Worm (Caenorhabditis elegans) whole organism, midembryonic: ENCODE measurements around the gene F35H10.6.

Experiments used
- T22C8.4 ChIP-seq: fragments of 200-800 bp; sonication (Bioruptor generic); IDR thresholded peaks from 2 replicates; pipeline ENCODE4 v1.3.6; 2022; ENCODE audit warnings: missing genetic modification characterization, missing compliant biosample characterization
- cog-1 ChIP-seq: sonication (generic microtip); optimal IDR thresholded peaks from 2 replicates; lab custom pipeline; 2016; ENCODE audit warnings: missing genetic modification characterization, missing compliant biosample characterization
- flt-1 ChIP-seq: fragments of 200-800 bp; sonication (Bioruptor generic); IDR thresholded peaks from 2 replicates; pipeline ENCODE4 v1.3.6; 2022; ENCODE audit warnings: missing genetic modification characterization, missing compliant biosample characterization
- klf-2 ChIP-seq: fragments of 200-800 bp; sonication (Bioruptor generic); conservative IDR thresholded peaks from 2 replicates; pipeline ENCODE4 v1.3.6; 2022; ENCODE audit warnings: missing genetic modification reagents, missing genetic modification characterization, missing compliant biosample characterization
- med-1 ChIP-seq: sonication (generic microtip); optimal IDR thresholded peaks from 2 replicates; lab custom pipeline; 2017; ENCODE audit warnings: missing genetic modification characterization, mild to moderate bottlenecking, missing compliant biosample characterization, antibody characterized with exemption, missing genetic modification reagents; ENCODE audit not compliant: insufficient read depth
- ref-1 ChIP-seq: fragments of 200-800 bp; sonication (Bioruptor generic); conservative IDR thresholded peaks from 2 replicates; pipeline ENCODE4 v1.3.6; 2022; ENCODE audit warnings: missing genetic modification reagents, missing genetic modification characterization, missing compliant biosample characterization
- tab-1 ChIP-seq: fragments of 200-800 bp; sonication (Bioruptor generic); IDR thresholded peaks from 2 replicates; pipeline ENCODE4 v1.3.6; 2022; ENCODE audit warnings: missing genetic modification characterization, missing compliant biosample characterization
- ztf-23 ChIP-seq: fragments of 200-800 bp; sonication (Bioruptor generic); IDR thresholded peaks from 2 replicates; pipeline ENCODE4 v1.3.6; 2022; ENCODE audit warnings: missing genetic modification reagents, missing genetic modification characterization, missing compliant biosample characterization
- ztf-29 ChIP-seq: fragments of 200-800 bp; sonication (Bioruptor generic); IDR thresholded peaks from 2 replicates; pipeline ENCODE4 v1.3.6; 2022; ENCODE audit warnings: missing genetic modification reagents, missing genetic modification characterization, missing compliant biosample characterization

Gene F35H10.6

DNA sequence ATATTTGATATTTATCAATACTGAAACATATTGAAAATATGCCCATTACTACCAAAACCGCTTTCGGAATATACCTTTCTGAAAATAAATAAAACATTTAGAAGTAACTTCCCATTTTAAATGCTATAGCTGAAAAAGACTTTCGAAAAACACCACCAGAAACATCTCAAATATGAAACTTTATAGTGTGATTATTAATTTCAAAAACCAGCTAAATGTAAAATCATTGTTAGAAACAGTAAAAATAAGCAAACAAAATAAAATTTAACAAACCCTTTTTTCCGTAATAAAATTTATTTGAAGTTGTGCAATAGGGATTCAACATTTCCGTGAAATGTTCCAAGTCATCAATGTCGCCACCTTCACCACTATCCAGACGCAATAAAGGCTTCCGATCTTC is 31.7 kb upstream of the F35H10.6 start, which contains the start of the genes K07H8.5 and K07H8.8:
Gene K07H8.5, plus strand, starts transcription at position 301 of the 400 bp plus-strand sequence.
Gene K07H8.8, minus strand, starts transcription at position 389 of the 400 bp plus-strand sequence.
- no peak for TF ChIP-seq ztf-23
- TF ChIP-seq cog-1 (tag; lab: Kevin White, UChicago), result no peak
- TF ChIP-seq med-1 (GFP tag; lab: Kevin White, UChicago), result no peak
- TF ChIP-seq T22C8.4, result no peak

DNA sequence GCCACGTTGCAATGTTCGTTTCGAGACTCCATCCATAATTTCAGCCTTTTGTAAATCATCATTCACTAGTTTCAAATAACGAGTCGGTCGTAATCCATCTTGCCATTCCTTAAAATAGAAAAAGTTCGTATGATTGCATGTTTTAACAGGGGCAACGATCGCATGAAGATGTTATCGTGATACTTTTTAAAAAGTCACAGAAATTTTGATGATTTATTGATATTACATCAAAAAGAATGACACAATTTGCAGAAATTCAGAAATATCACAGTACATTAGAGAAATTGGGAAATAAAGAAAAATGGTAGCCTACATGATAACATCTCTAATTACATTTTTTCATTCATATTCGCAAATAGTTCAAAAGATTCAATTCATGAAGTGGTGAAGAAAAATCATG is 26.4 kb upstream of the F35H10.6 start:
- no peak for TF ChIP-seq ztf-29 (GFP tag; lab: Robert Waterston, UW)
- TF ChIP-seq cog-1 (tag; lab: Kevin White, UChicago), result no peak
- TF ChIP-seq flt-1 (GFP tag; lab: Robert Waterston, UW), result no peak
- TF ChIP-seq ref-1 (GFP tag; lab: Robert Waterston, UW), result no peak
- TF ChIP-seq tab-1 (GFP tag; lab: Robert Waterston, UW), result no peak
- no peak for TF ChIP-seq klf-2
- no peak for TF ChIP-seq med-1 (GFP tag; lab: Kevin White, UChicago)
- TF ChIP-seq T22C8.4, result no peak
- no peak for TF ChIP-seq ztf-23

DNA sequence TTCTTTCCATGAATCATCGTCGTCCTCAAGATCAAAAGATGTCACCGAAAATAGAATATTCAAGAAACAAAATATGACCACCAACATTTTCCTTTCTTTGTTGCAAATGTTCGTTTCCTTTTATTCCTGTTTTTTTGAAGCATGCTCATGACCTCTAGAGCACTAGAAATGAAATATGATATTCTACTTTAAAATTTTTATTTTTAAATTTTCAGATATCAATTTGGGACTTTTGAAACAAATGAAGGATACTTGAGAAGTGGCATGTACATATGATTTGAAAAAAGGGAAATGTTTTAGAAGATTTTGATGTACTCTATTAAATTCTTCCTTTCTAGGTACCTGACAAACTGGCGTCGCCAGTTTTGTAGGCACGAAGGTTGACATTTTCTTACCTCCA is 24.5 kb upstream of the F35H10.6 start, which contains the start of gene K07H8.11:
Gene K07H8.11, minus strand, starts transcription at position 101 of the 400 bp plus-strand sequence.
- no peak for TF ChIP-seq T22C8.4
- no peak for TF ChIP-seq ref-1 (GFP tag; lab: Robert Waterston, UW)

DNA sequence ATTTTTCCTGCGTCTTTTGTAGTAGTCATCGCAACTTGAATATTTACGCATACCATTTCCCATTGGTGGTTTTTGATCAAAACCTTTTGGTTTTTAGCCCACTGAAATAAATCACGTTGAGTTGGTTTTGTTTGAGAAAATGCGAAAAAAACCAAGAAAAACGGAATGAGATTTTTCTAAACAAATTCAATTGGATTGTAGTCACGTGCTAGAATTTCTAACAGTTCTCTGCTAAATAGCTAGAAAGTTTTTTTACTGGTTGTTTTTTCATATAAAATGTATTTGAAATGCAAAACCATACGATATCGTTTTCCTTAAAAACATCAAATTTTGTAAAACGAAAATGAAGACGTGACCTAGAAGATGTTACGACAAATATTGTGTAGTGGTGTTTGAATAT is 23.1 kb upstream of the F35H10.6 start, which contains the start of gene K07H8.12:
Gene K07H8.12, minus strand, starts transcription at position 101 of the 400 bp plus-strand sequence.
- TF ChIP-seq ztf-29 (GFP tag; lab: Robert Waterston, UW) (no peak), ztf-23 (no peak), T22C8.4 (no peak), klf-2 (no peak), med-1 (GFP tag; lab: Kevin White, UChicago) (no peak), tab-1 (GFP tag; lab: Robert Waterston, UW) (no peak), flt-1 (GFP tag; lab: Robert Waterston, UW) (no peak), ref-1 (GFP tag; lab: Robert Waterston, UW) (no peak), cog-1 (tag; lab: Kevin White, UChicago) (no peak)

DNA sequence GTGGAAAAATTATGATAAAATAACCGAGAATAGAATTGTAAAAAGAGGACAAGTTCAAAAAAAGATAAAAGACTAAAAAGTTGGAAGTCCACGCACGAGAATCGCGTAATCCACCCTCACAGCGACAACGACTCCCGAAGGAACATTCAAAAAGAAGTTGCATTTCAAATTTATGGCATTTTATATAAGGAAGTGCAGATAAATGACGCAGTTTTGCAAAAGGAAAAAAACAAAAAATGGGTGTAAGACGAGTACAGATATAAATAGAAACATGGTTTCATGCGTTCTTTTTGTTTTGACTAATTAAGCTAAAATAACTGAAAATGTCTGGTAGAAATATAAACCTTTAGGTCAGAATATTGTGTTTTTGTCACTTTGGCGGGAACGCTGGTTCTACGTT is 16.5 kb upstream of the F35H10.6 start:
- TF ChIP-seq ztf-23, result no peak
- TF ChIP-seq klf-2, result no peak
- TF ChIP-seq flt-1 (GFP tag; lab: Robert Waterston, UW), result no peak
- TF ChIP-seq T22C8.4, result no peak
- no peak for TF ChIP-seq ztf-29 (GFP tag; lab: Robert Waterston, UW)
- TF ChIP-seq tab-1 (GFP tag; lab: Robert Waterston, UW), result no peak
- no peak for TF ChIP-seq med-1 (GFP tag; lab: Kevin White, UChicago)
- TF ChIP-seq cog-1 (tag; lab: Kevin White, UChicago), result no peak
- no peak for TF ChIP-seq ref-1 (GFP tag; lab: Robert Waterston, UW)

DNA sequence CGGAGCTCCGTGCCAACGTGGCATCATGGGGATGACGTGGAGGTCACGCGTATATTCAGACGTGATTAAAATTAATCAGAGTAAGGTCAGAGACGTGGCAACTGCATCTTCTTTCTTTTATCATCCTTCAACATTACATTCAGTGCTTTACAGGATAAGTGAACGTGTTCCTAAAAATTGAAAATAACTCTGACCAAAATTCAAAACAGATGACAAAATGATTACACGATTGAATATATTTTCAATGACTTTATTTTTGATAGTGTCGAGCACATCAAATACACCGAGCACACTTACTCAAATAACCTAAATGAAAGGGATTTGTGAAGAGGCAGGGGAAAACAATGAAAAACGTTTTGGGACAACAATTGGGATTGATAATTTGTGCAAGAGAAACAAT is 13.4 kb upstream of the F35H10.6 start, which contains the start of gene K07H8.9:
Gene K07H8.9, minus strand, starts transcription at position 125 of the 400 bp plus-strand sequence.
- TF ChIP-seq ztf-29 (GFP tag; lab: Robert Waterston, UW) (no peak), ztf-23 (no peak), T22C8.4 (no peak), flt-1 (GFP tag; lab: Robert Waterston, UW) (no peak), med-1 (GFP tag; lab: Kevin White, UChicago) (no peak), tab-1 (GFP tag; lab: Robert Waterston, UW) (no peak), cog-1 (tag; lab: Kevin White, UChicago) (no peak), klf-2 (no peak), ref-1 (GFP tag; lab: Robert Waterston, UW) (no peak)

DNA sequence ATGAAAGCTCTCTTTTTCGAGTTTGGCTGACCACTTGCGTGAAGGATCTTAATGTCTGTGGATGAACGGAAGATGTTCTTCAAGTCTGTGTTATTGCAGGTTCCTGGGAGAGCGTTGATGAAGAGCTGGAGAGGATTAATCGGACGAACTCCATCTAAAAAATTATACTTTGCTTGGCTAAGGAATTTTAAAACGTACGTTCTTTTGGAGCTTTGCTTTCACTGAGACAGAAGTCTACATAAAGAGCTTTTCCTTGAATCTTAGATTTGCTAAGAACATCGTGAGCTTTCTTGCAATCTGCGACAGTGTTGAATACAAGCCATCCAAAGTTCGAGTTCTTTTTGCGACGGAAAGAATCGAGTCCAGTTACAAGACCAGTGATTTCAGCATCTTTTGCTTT is 12.4 kb upstream of the F35H10.6 start:
- TF ChIP-seq T22C8.4 (no peak), klf-2 (no peak), med-1 (GFP tag; lab: Kevin White, UChicago) (no peak), tab-1 (GFP tag; lab: Robert Waterston, UW) (no peak), ztf-23 (no peak), flt-1 (GFP tag; lab: Robert Waterston, UW) (no peak), cog-1 (tag; lab: Kevin White, UChicago) (no peak), ref-1 (GFP tag; lab: Robert Waterston, UW) (no peak), ztf-29 (GFP tag; lab: Robert Waterston, UW) (no peak)

DNA sequence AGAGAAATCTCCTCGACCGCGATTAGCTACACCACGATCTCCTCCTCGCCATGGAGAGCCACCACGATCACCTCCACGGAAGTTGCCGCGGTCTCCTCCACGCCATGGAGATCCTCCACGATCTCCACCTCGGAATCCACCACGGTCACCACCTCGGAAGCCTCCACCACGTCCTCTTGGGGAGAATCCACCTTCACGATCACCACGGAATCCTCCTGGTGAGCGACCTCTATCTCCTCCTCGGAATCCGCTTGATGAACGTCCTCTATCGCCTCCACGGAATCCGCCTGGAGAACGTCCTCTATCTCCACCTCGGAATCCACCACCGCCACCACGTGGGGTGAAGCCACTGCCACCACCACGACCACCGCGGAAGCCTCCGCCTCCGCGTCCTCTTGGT is 10.6 kb upstream of the F35H10.6 start:
- TF ChIP-seq tab-1 (GFP tag; lab: Robert Waterston, UW) (no peak), med-1 (GFP tag; lab: Kevin White, UChicago) (no peak), cog-1 (tag; lab: Kevin White, UChicago) (no peak), T22C8.4 (no peak), flt-1 (GFP tag; lab: Robert Waterston, UW) (no peak)

DNA sequence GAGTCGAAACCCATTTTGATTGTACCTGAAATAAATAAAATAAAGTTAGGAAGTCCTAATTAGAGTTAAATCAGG is 10.4 kb upstream of the F35H10.6 start, which contains the start of gene nucl-1:
Gene nucl-1, minus strand, starts transcription at position 26 of the 75 bp plus-strand sequence.
- TF ChIP-seq cog-1 (tag; lab: Kevin White, UChicago), result no peak
- TF ChIP-seq tab-1 (GFP tag; lab: Robert Waterston, UW), result no peak
- TF ChIP-seq T22C8.4, result no peak
- no peak for TF ChIP-seq ref-1 (GFP tag; lab: Robert Waterston, UW)
- TF ChIP-seq klf-2, result no peak
- TF ChIP-seq ztf-29 (GFP tag; lab: Robert Waterston, UW), result no peak

DNA sequence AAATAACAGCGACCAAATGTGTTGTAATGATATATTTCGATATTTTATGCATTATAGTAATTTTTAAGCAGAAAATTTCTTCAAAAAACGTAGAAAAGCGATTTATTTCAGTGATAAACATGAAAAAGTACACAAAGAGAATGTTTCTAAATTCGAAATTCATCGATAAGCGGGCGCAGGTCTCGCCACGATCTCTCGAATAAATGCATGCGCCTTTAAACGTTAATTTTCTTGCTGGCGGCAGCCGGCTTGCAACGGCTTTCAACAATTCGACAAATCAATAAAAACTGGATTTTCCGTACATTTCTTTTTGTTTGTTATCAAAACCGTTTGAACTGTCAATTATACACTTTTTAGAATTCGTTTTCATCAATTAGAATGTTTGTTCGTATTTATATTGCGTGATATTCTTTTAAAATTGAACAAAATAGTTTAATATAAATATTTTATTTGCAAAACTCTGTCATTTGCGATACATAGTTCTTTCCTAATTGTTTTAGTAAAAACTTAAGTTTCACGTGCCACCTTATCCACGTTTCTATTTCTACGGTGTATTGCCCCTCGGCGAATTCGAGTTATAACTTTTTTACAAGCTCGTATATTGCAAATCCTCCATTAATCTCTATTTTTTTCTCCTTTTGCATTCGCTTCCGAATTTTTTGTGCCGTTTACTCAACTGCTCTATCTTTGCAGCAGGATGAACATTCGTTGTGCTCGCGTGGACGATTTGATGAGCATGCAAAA is 10.0 kb upstream of the F35H10.6 start, which contains the start of gene daf-31:
Gene daf-31, plus strand, starts transcription at position 694 of the 744 bp plus-strand sequence.
- TF ChIP-seq ztf-29 (GFP tag; lab: Robert Waterston, UW), result 0 out of 2 replicates have a peak, but pooled peaks have one; percentile 39
- TF ChIP-seq ztf-23, result no peak
